Fruit fly (Drosophila melanogaster) whole organism, embryonic: Measurements from ENCODE around the gene CG32985.

Experiments used
- ATbp ChIP-seq: fragments of 200-800 bp; sonication (Bioruptor generic); optimal IDR thresholded peaks from 2 replicates; lab custom pipeline; 2017; ENCODE audit warnings: missing biosample characterization, mild to moderate bottlenecking, missing genetic modification characterization, missing genetic modification reagents
- Asciz ChIP-seq: fragments of 200-800 bp; sonication (Bioruptor generic); optimal IDR thresholded peaks from 2 replicates; lab custom pipeline; 2017; ENCODE audit warnings: missing biosample characterization, mild to moderate bottlenecking, missing genetic modification characterization, missing genetic modification reagents
- Blimp-1 ChIP-seq: fragments of 200-800 bp; sonication (Bioruptor generic); optimal IDR thresholded peaks from 3 replicates; lab custom pipeline; 2018; ENCODE audit warnings: missing biosample characterization, missing genetic modification characterization, mild to moderate bottlenecking, moderate library complexity, missing genetic modification reagents
- CG10267 ChIP-seq: fragments of 200-800 bp; sonication (Bioruptor generic); optimal IDR thresholded peaks from 2 replicates; lab custom pipeline; 2018; ENCODE audit warnings: missing biosample characterization, mild to moderate bottlenecking, missing genetic modification characterization, moderate library complexity
- CG10979 ChIP-seq: fragments of 200-800 bp; sonication (Bioruptor generic); optimal IDR thresholded peaks from 2 replicates; lab custom pipeline; 2018; ENCODE audit warnings: missing biosample characterization, mild to moderate bottlenecking, missing genetic modification characterization, moderate library complexity
- CG12391 ChIP-seq: fragments of 200-800 bp; sonication (Bioruptor generic); optimal IDR thresholded peaks from 3 replicates; lab custom pipeline; 2018; ENCODE audit warnings: missing biosample characterization, mild to moderate bottlenecking, missing genetic modification characterization, moderate library complexity
- CG13287 ChIP-seq: fragments of 200-800 bp; sonication (Bioruptor generic); IDR thresholded peaks from 2 replicates; pipeline ENCODE4 v1.3.6; 2022; ENCODE audit warnings: missing biosample characterization, missing genetic modification characterization; ENCODE audit not compliant: partially characterized antibody
- CG15514 ChIP-seq: fragments of 200-800 bp; sonication (Bioruptor generic); optimal IDR thresholded peaks from 3 replicates; lab custom pipeline; 2017; ENCODE audit warnings: missing biosample characterization, missing genetic modification characterization, mild to moderate bottlenecking, moderate library complexity, missing genetic modification reagents
- CG17359 ChIP-seq: fragments of 200-800 bp; sonication (Bioruptor generic); optimal IDR thresholded peaks from 3 replicates; lab custom pipeline; 2018; ENCODE audit warnings: missing biosample characterization, mild to moderate bottlenecking, missing genetic modification characterization, moderate library complexity
- CG18262 ChIP-seq: fragments of 200-800 bp; optimal IDR thresholded peaks from 3 replicates; lab custom pipeline; 2019; ENCODE audit warnings: missing biosample characterization, mild to moderate bottlenecking, missing genetic modification characterization, moderate library complexity
- CG18619 ChIP-seq: fragments of 200-800 bp; sonication (Bioruptor generic); optimal IDR thresholded peaks from 3 replicates; lab custom pipeline; 2017; ENCODE audit warnings: missing biosample characterization, mild to moderate bottlenecking, missing genetic modification characterization
- CG30431 ChIP-seq: fragments of 200-800 bp; sonication (Bioruptor generic); optimal IDR thresholded peaks from 2 replicates; lab custom pipeline; 2017; ENCODE audit warnings: missing biosample characterization, missing genetic modification characterization
- CG4820 ChIP-seq: fragments of 200-800 bp; sonication (Bioruptor generic); optimal IDR thresholded peaks from 3 replicates; lab custom pipeline; 2016; ENCODE audit warnings: missing biosample characterization, missing genetic modification characterization
- CG6689 ChIP-seq: fragments of 200-800 bp; sonication (Bioruptor generic); IDR thresholded peaks from 2 replicates; pipeline ENCODE4 v1.3.6; 2022; ENCODE audit warnings: missing biosample characterization, missing genetic modification characterization
- CG7839 ChIP-seq: fragments of 200-800 bp; sonication (Bioruptor generic); optimal IDR thresholded peaks from 3 replicates; lab custom pipeline; 2018; ENCODE audit warnings: missing biosample characterization, mild to moderate bottlenecking, missing genetic modification characterization, moderate library complexity
- CG8388 ChIP-seq: fragments of 200-800 bp; sonication (Bioruptor generic); optimal IDR thresholded peaks from 2 replicates; lab custom pipeline; 2019; ENCODE audit warnings: missing biosample characterization, mild to moderate bottlenecking, missing genetic modification characterization, moderate library complexity
- CG8765 ChIP-seq: fragments of 200-800 bp; sonication (Bioruptor generic); IDR thresholded peaks from 2 replicates; pipeline ENCODE4 v1.3.6; 2022; ENCODE audit warnings: missing biosample characterization, missing genetic modification characterization
- D19A ChIP-seq: fragments of 200-800 bp; optimal IDR thresholded peaks from 3 replicates; lab custom pipeline; 2019; ENCODE audit warnings: missing biosample characterization, mild to moderate bottlenecking, missing genetic modification characterization, moderate library complexity
- ERR ChIP-seq: fragments of 200-800 bp; sonication (Bioruptor generic); optimal IDR thresholded peaks from 2 replicates; lab custom pipeline; 2016; ENCODE audit warnings: missing biosample characterization, missing genetic modification characterization
- Kr ChIP-seq: fragments of 200-800 bp; sonication (Bioruptor generic); optimal IDR thresholded peaks from 2 replicates; lab custom pipeline; 2017; ENCODE audit warnings: missing biosample characterization, mild to moderate bottlenecking, missing genetic modification characterization
- Meics ChIP-seq: fragments of 200-800 bp; sonication (Bioruptor generic); optimal IDR thresholded peaks from 2 replicates; lab custom pipeline; 2017; ENCODE audit warnings: missing biosample characterization, mild to moderate bottlenecking, missing genetic modification characterization
- Mrtf ChIP-seq: fragments of 200-800 bp; sonication (Bioruptor generic); IDR thresholded peaks from 3 replicates; pipeline ENCODE4 v1.3.6; 2022; ENCODE audit warnings: missing biosample characterization, missing genetic modification characterization
- Oli ChIP-seq: fragments of 200-800 bp; sonication (Bioruptor generic); optimal IDR thresholded peaks from 2 replicates; lab custom pipeline; 2018; ENCODE audit warnings: missing biosample characterization, mild to moderate bottlenecking, missing genetic modification characterization, moderate library complexity
- Ptx1 ChIP-seq: fragments of 200-800 bp; sonication (Bioruptor generic); IDR thresholded peaks from 2 replicates; pipeline ENCODE4 v1.3.6; 2022; ENCODE audit warnings: missing biosample characterization, missing genetic modification characterization
- Six4 ChIP-seq: fragments of 200-800 bp; sonication (Bioruptor generic); optimal IDR thresholded peaks from 2 replicates; lab custom pipeline; 2016; ENCODE audit warnings: missing biosample characterization, missing genetic modification characterization
- Sox102F ChIP-seq: fragments of 200-800 bp; sonication (Bioruptor generic); optimal IDR thresholded peaks from 2 replicates; lab custom pipeline; 2018; ENCODE audit warnings: missing biosample characterization, mild to moderate bottlenecking, missing genetic modification characterization, moderate library complexity
- TFAM ChIP-seq: fragments of 200-800 bp; sonication (Bioruptor generic); optimal IDR thresholded peaks from 2 replicates; lab custom pipeline; 2017; ENCODE audit warnings: missing biosample characterization, missing genetic modification characterization, inconsistent platforms
- Xrp1 ChIP-seq: fragments of 200-800 bp; sonication (Bioruptor generic); IDR thresholded peaks from 2 replicates; pipeline ENCODE4 v1.3.6; 2022; ENCODE audit warnings: missing biosample characterization, missing genetic modification characterization
- corto ChIP-seq: fragments of 200-800 bp; sonication (Bioruptor generic); optimal IDR thresholded peaks from 2 replicates; lab custom pipeline; 2016; ENCODE audit warnings: missing biosample characterization, mild to moderate bottlenecking, missing genetic modification characterization, moderate library complexity
- dmrt11E ChIP-seq: fragments of 200-800 bp; sonication (Bioruptor generic); optimal IDR thresholded peaks from 3 replicates; lab custom pipeline; 2018; ENCODE audit warnings: missing biosample characterization, mild to moderate bottlenecking, missing genetic modification characterization, moderate library complexity
- dmrt99B ChIP-seq: fragments of 200-800 bp; sonication (Bioruptor generic); optimal IDR thresholded peaks from 2 replicates; lab custom pipeline; 2018; ENCODE audit warnings: missing biosample characterization, mild to moderate bottlenecking, missing genetic modification characterization, moderate library complexity
- ewg ChIP-seq: fragments of 200-800 bp; sonication (Bioruptor generic); optimal IDR thresholded peaks from 3 replicates; lab custom pipeline; 2017; ENCODE audit warnings: mild to moderate bottlenecking, missing biosample characterization, missing genetic modification reagents, missing genetic modification characterization
- fd96Cb ChIP-seq: fragments of 200-800 bp; sonication (Bioruptor generic); optimal IDR thresholded peaks from 2 replicates; lab custom pipeline; 2018; ENCODE audit warnings: missing biosample characterization, mild to moderate bottlenecking, missing genetic modification characterization, moderate library complexity
- gt ChIP-seq: fragments of 200-800 bp; sonication (Bioruptor generic); IDR thresholded peaks from 2 replicates; pipeline ENCODE4 v1.3.6; 2022; ENCODE audit warnings: missing biosample characterization, missing genetic modification characterization
- jing ChIP-seq: fragments of 200-800 bp; sonication (Bioruptor generic); optimal IDR thresholded peaks from 2 replicates; lab custom pipeline; 2018; ENCODE audit warnings: missing biosample characterization, mild to moderate bottlenecking, missing genetic modification characterization
- lab ChIP-seq: fragments of 200-800 bp; sonication (Bioruptor generic); optimal IDR thresholded peaks from 3 replicates; lab custom pipeline; 2017; ENCODE audit warnings: missing biosample characterization, missing genetic modification characterization, mild to moderate bottlenecking, moderate library complexity, missing genetic modification reagents
- lbe ChIP-seq: fragments of 200-800 bp; sonication (Bioruptor generic); optimal IDR thresholded peaks from 2 replicates; lab custom pipeline; 2016; ENCODE audit warnings: missing biosample characterization, mild to moderate bottlenecking, missing genetic modification characterization
- nmo ChIP-seq: fragments of 200-800 bp; sonication (Bioruptor generic); optimal IDR thresholded peaks from 2 replicates; lab custom pipeline; 2018; ENCODE audit warnings: missing biosample characterization, mild to moderate bottlenecking, missing genetic modification characterization, moderate library complexity
- nom ChIP-seq: fragments of 200-800 bp; sonication (Bioruptor generic); optimal IDR thresholded peaks from 2 replicates; lab custom pipeline; 2017; ENCODE audit warnings: missing biosample characterization, missing genetic modification characterization, mild to moderate bottlenecking, moderate library complexity, missing genetic modification reagents
- onecut ChIP-seq: fragments of 200-800 bp; sonication (Bioruptor generic); IDR thresholded peaks from 2 replicates; pipeline ENCODE4 v1.3.6; 2022; ENCODE audit warnings: missing biosample characterization, missing genetic modification characterization
- prd ChIP-seq, 3 experiments: fragments of >200 bp in 2 of 3; fragments of 200-800 bp in 1 of 3; sonication (Bioruptor generic) in 1 of 3; optimal IDR thresholded peaks in 2 of 3; IDR thresholded peaks in 1 of 3; 2 replicates in 2 of 3; 3 replicates in 1 of 3; pipeline versions ENCODE4 v1.3.6 to Lab custom; 2017 to 2022; ENCODE audit warnings: missing biosample characterization in 1 of 3, missing genetic modification characterization in 1 of 3
- ranshi ChIP-seq: fragments of 200-800 bp; sonication (Bioruptor generic); IDR thresholded peaks from 2 replicates; pipeline ENCODE4 v1.3.6; 2022; ENCODE audit warnings: missing biosample characterization, missing genetic modification characterization
- repo ChIP-seq: fragments of 200-800 bp; sonication (Bioruptor generic); optimal IDR thresholded peaks from 2 replicates; lab custom pipeline; 2016; ENCODE audit warnings: missing biosample characterization, missing genetic modification characterization
- sens ChIP-seq: fragments of 200-800 bp; sonication (Bioruptor generic); peaks from one replicate; lab custom pipeline; 2016; ENCODE audit warnings: missing biosample characterization, missing genetic modification characterization
- sug ChIP-seq: fragments of 200-800 bp; optimal IDR thresholded peaks from 2 replicates; lab custom pipeline; 2019; ENCODE audit warnings: missing biosample characterization, mild to moderate bottlenecking, missing genetic modification characterization, moderate library complexity
- tap ChIP-seq: fragments of 200-800 bp; optimal IDR thresholded peaks from 3 replicates; lab custom pipeline; 2019; ENCODE audit warnings: missing biosample characterization, mild to moderate bottlenecking, missing genetic modification characterization, moderate library complexity
- unpg ChIP-seq: fragments of 200-800 bp; sonication (Bioruptor generic); optimal IDR thresholded peaks from 3 replicates; lab custom pipeline; 2018; ENCODE audit warnings: missing biosample characterization, mild to moderate bottlenecking, missing genetic modification characterization, moderate library complexity
- vvl ChIP-seq: fragments of 200-800 bp; sonication (Bioruptor generic); IDR thresholded peaks from 2 replicates; pipeline ENCODE4 v1.3.6; 2022; ENCODE audit warnings: missing biosample characterization, missing genetic modification characterization
- zen ChIP-seq: fragments of 200-800 bp; sonication (Bioruptor generic); optimal IDR thresholded peaks from 3 replicates; lab custom pipeline; 2018; ENCODE audit warnings: missing biosample characterization, mild to moderate bottlenecking, missing genetic modification characterization, moderate library complexity

Gene CG32985

dm6 chr2L:8920294-8920693 is 42.0 kb upstream of the CG32985 start (continued):
- TF ChIP-seq D19A (tag; lab: Kevin White, UChicago) (no peak), CG8765 (GFP tag; lab: Robert Waterston, UW) (no peak), unpg (GFP tag; lab: Kevin White, UChicago) (peak; percentile 45), tap (tag; lab: Kevin White, UChicago) (peak; percentile 41), CG18619 (no peak), CG12391 (tag; lab: Kevin White, UChicago) (peak; percentile 32), onecut (GFP tag; lab: Robert Waterston, UW) (no peak), Blimp-1 (GFP tag; lab: Kevin White, UChicago) (peak; percentile 52), ATbp (GFP tag; lab: Kevin White, UChicago) (peak; percentile 13), repo (GFP tag; lab: Kevin White, UChicago) (no peak), Ptx1 (GFP tag; lab: Robert Waterston, UW) (peak; percentile 13; the same call in 1 of the 2 replicates), sens (peak; percentile 83), Sox102F (GFP tag; lab: Kevin White, UChicago) (peak; percentile 57), Six4 (GFP tag; lab: Kevin White, UChicago) (no peak), gt (GFP tag; lab: Robert Waterston, UW) (no peak), CG4820 (peak; percentile 20), Asciz (GFP tag; lab: Kevin White, UChicago) (peak; percentile 15), Xrp1 (GFP tag; lab: Robert Waterston, UW) (peak; percentile 50; the same call in 1 of the 2 replicates), prd (optimal IDR thresholded peaks at IDR 0.05; lab: Kevin White, UChicago) (no peak), prd (GFP tag; IDR thresholded peaks at IDR 0.05; lab: Robert Waterston, UW) (peak; percentile 24; the same call in 1 of the 3 replicates), CG10267 (tag; lab: Kevin White, UChicago) (peak; percentile 2), CG17359 (tag; lab: Kevin White, UChicago) (peak; percentile 51), Meics (GFP tag; lab: Kevin White, UChicago) (no peak), jing (GFP tag; lab: Kevin White, UChicago) (no peak), TFAM (GFP tag; lab: Kevin White, UChicago) (no peak), CG10979 (peak; percentile 38), dmrt11E (tag; lab: Kevin White, UChicago) (peak; percentile 9), Oli (tag; lab: Kevin White, UChicago) (peak; percentile 24), lbe (GFP tag; lab: Kevin White, UChicago) (peak; percentile 79), zen (no peak), CG13287 (GFP tag; lab: Robert Waterston, UW) (no peak), Mrtf (GFP tag; lab: Robert Waterston, UW) (no peak), ewg (no peak), sug (tag; lab: Kevin White, UChicago) (no peak), nom (GFP tag; lab: Kevin White, UChicago) (peak; percentile 51), lab (GFP tag; lab: Kevin White, UChicago) (peak; percentile 12), fd96Cb (tag; lab: Kevin White, UChicago) (peak; percentile 19), CG6689 (peak; percentile 31; the same call in 1 of the 2 replicates), dmrt99B (tag; lab: Kevin White, UChicago) (peak; percentile 57), vvl (0 out of 2 replicates have a peak, but pooled peaks have one; percentile 37), ERR (GFP tag; lab: Kevin White, UChicago) (no peak), Kr (GFP tag; lab: Kevin White, UChicago) (no peak), CG30431 (GFP tag; lab: Kevin White, UChicago) (no peak), CG15514 (GFP tag; lab: Kevin White, UChicago) (no peak), nmo (GFP tag; lab: Kevin White, UChicago) (peak; percentile 22), CG18262 (tag; lab: Kevin White, UChicago) (peak; percentile 37), CG7839 (peak; percentile 28), corto (GFP tag; lab: Kevin White, UChicago) (peak; percentile 74), CG8388 (GFP tag; lab: Kevin White, UChicago) (peak; percentile 32), ranshi (GFP tag; lab: Robert Waterston, UW) (0 out of 2 replicates have a peak, but pooled peaks have one; percentile 9)
